Worm (Caenorhabditis elegans) whole organism, young adult: ENCODE results near the gene ztf-1.

Source experiments
- B0019.2 ChIP-seq: fragments of 200-800 bp; sonication (Bioruptor generic); conservative IDR thresholded peaks from 2 replicates; pipeline ENCODE4 v1.3.6; 2022; ENCODE audit warnings: missing genetic modification reagents, missing genetic modification characterization, missing compliant biosample characterization
- B0035.1 ChIP-seq: sonication (generic microtip); optimal IDR thresholded peaks from 2 replicates; lab custom pipeline; 2016; ENCODE audit warnings: missing genetic modification characterization, mild to moderate bottlenecking, missing compliant biosample characterization, missing genotype, missing genetic modification reagents
- F23B12.7 ChIP-seq: sonication (generic microtip); optimal IDR thresholded peaks from 2 replicates; lab custom pipeline; 2017; ENCODE audit warnings: missing genetic modification characterization, mild to moderate bottlenecking, missing compliant biosample characterization, antibody characterized with exemption, moderate library complexity; ENCODE audit not compliant: insufficient read depth
- F49E8.2 ChIP-seq: sonication (generic microtip); optimal IDR thresholded peaks from 3 replicates; lab custom pipeline; 2017; ENCODE audit warnings: missing genetic modification characterization, mild to moderate bottlenecking, missing compliant biosample characterization, antibody characterized with exemption, moderate library complexity; ENCODE audit not compliant: insufficient read depth
- F52B5.7 ChIP-seq: sonication (generic microtip); optimal IDR thresholded peaks from 2 replicates; lab custom pipeline; 2016; ENCODE audit warnings: mild to moderate bottlenecking, missing genetic modification characterization, missing compliant biosample characterization
- K11D2.4 ChIP-seq: fragments of 200-800 bp; sonication (Bioruptor generic); IDR thresholded peaks from 2 replicates; pipeline ENCODE4 v1.3.6; 2022; ENCODE audit warnings: missing genetic modification reagents, missing genetic modification characterization, missing compliant biosample characterization
- T26A5.8 ChIP-seq: sonication (generic microtip); optimal IDR thresholded peaks from 2 replicates; lab custom pipeline; 2016; ENCODE audit warnings: missing genetic modification characterization, missing compliant biosample characterization
- akir-1 ChIP-seq: fragments of 200-800 bp; sonication (Bioruptor generic); optimal IDR thresholded peaks from 2 replicates; lab custom pipeline; 2018; ENCODE audit warnings: mild to moderate bottlenecking, missing genetic modification characterization, moderate library complexity, missing compliant biosample characterization
- athp-1 ChIP-seq: sonication (generic microtip); optimal IDR thresholded peaks from 2 replicates; lab custom pipeline; 2017; ENCODE audit warnings: mild to moderate bottlenecking, missing genetic modification characterization, missing compliant biosample characterization
- attf-3 ChIP-seq: fragments of 200-800 bp; sonication (Bioruptor generic); conservative IDR thresholded peaks from 2 replicates; pipeline ENCODE4 v1.3.6; 2022; ENCODE audit warnings: missing genetic modification reagents, missing genetic modification characterization, missing compliant biosample characterization
- ccch-3 ChIP-seq: fragments of 200-800 bp; sonication (Bioruptor generic); optimal IDR thresholded peaks from 2 replicates; lab custom pipeline; 2018; ENCODE audit warnings: mild to moderate bottlenecking, missing genetic modification characterization, missing compliant biosample characterization
- cebp-1 ChIP-seq, 2 experiments: fragments of 200-800 bp in 1 of 2; sonication (Bioruptor generic) in 1 of 2; sonication (generic microtip) in 1 of 2; IDR thresholded peaks in 1 of 2; optimal IDR thresholded peaks in 1 of 2; 2 replicates each; pipeline versions ENCODE4 v1.3.6 to Lab custom; 2017 to 2022; ENCODE audit warnings: missing compliant biosample characterization in 2 of 2, missing genetic modification characterization in 2 of 2, mild to moderate bottlenecking in 1 of 2, missing genetic modification reagents in 1 of 2, moderate library complexity in 1 of 2
- ceh-58 ChIP-seq: fragments of 200-800 bp; sonication (Bioruptor generic); IDR thresholded peaks from 2 replicates; pipeline ENCODE4 v1.3.6; 2022; ENCODE audit warnings: missing genetic modification characterization, missing compliant biosample characterization
- chd-7 ChIP-seq: sonication (generic microtip); optimal IDR thresholded peaks from 2 replicates; lab custom pipeline; 2016; ENCODE audit warnings: mild to moderate bottlenecking, missing genetic modification characterization, moderate library complexity, missing compliant biosample characterization
- dpl-1 ChIP-seq: fragments of 150-350 bp; optimal IDR thresholded peaks from 2 replicates; lab custom pipeline; 2014; ENCODE audit warnings: missing biosample characterization, missing genetic modification reagents, missing genetic modification characterization
- efl-1 ChIP-seq: fragments of 150-350 bp; optimal IDR thresholded peaks from 2 replicates; lab custom pipeline; 2014; ENCODE audit warnings: missing biosample characterization, missing genetic modification reagents, missing genetic modification characterization
- egl-44 ChIP-seq: fragments of 200-800 bp; sonication (Bioruptor generic); IDR thresholded peaks from 2 replicates; pipeline ENCODE4 v1.3.6; 2022; ENCODE audit warnings: missing genetic modification reagents, missing genetic modification characterization, missing compliant biosample characterization
- ekl-4 ChIP-seq: fragments of 200-800 bp; sonication (Bioruptor generic); IDR thresholded peaks from 2 replicates; pipeline ENCODE4 v1.3.6; 2022; ENCODE audit warnings: missing genetic modification reagents, missing genetic modification characterization, missing compliant biosample characterization
- hmg-1.2 ChIP-seq: fragments of 200-800 bp; sonication (Bioruptor generic); IDR thresholded peaks from 2 replicates; pipeline ENCODE4 v1.3.6; 2022; ENCODE audit warnings: missing genetic modification reagents, missing genetic modification characterization, missing compliant biosample characterization
- hsf-1 ChIP-seq: fragments of 200-800 bp; sonication (Bioruptor generic); IDR thresholded peaks from 2 replicates; pipeline ENCODE4 v1.3.6; 2022; ENCODE audit warnings: missing genetic modification reagents, missing genetic modification characterization, missing compliant biosample characterization
- let-526 ChIP-seq: fragments of 200-800 bp; sonication (Bioruptor generic); IDR thresholded peaks from 2 replicates; pipeline ENCODE4 v1.3.6; 2022; ENCODE audit warnings: missing genetic modification reagents, missing genetic modification characterization, missing compliant biosample characterization
- let-607 ChIP-seq, 2 experiments: fragments of 200-800 bp in 1 of 2; sonication (Bioruptor generic) in 1 of 2; sonication (generic microtip) in 1 of 2; optimal IDR thresholded peaks; 2 replicates each; lab custom pipeline; 2016 to 2018; ENCODE audit warnings: mild to moderate bottlenecking in 2 of 2, missing compliant biosample characterization in 2 of 2, missing genetic modification characterization in 2 of 2, moderate library complexity in 2 of 2, missing genotype in 1 of 2
- lin-35 ChIP-seq, 3 experiments: fragments of 150-350 bp in 2 of 3; sonication (generic microtip) in 1 of 3; optimal IDR thresholded peaks; 2 replicates each; lab custom pipeline; 2014 to 2018; ENCODE audit warnings: missing biosample characterization in 3 of 3, missing genetic modification characterization in 3 of 3, missing genetic modification reagents in 3 of 3
- lin-54 ChIP-seq: fragments of 200-800 bp; sonication (Bioruptor generic); optimal IDR thresholded peaks from 2 replicates; lab custom pipeline; 2018; ENCODE audit warnings: mild to moderate bottlenecking, missing genetic modification characterization, missing compliant biosample characterization
- lsl-1 ChIP-seq: fragments of 200-800 bp; sonication (Bioruptor generic); optimal IDR thresholded peaks from 2 replicates; lab custom pipeline; 2018; ENCODE audit warnings: mild to moderate bottlenecking, missing genetic modification characterization, moderate library complexity, missing compliant biosample characterization
- mcd-1 ChIP-seq: fragments of 200-800 bp; sonication (Bioruptor generic); IDR thresholded peaks from 2 replicates; pipeline ENCODE4 v1.3.6; 2022; ENCODE audit warnings: missing genetic modification reagents, missing genetic modification characterization, missing compliant biosample characterization
- mel-28 ChIP-seq: sonication (generic microtip); optimal IDR thresholded peaks from 2 replicates; lab custom pipeline; 2016; ENCODE audit warnings: borderline replicate concordance, mild to moderate bottlenecking, missing genetic modification characterization, missing compliant biosample characterization
- nhr-80 ChIP-seq: sonication (generic microtip); optimal IDR thresholded peaks from 2 replicates; lab custom pipeline; 2016; ENCODE audit warnings: missing genetic modification characterization, missing compliant biosample characterization
- rec-8 ChIP-seq, 2 experiments: sonication (generic microtip); optimal IDR thresholded peaks; 2 replicates each; lab custom pipeline; 2016; ENCODE audit warnings: mild to moderate bottlenecking in 2 of 2, missing genetic modification characterization in 2 of 2, missing genetic modification reagents in 2 of 2, missing genotype in 2 of 2, missing biosample characterization in 1 of 2, missing compliant biosample characterization in 1 of 2, moderate library complexity in 1 of 2
- snpc-1.1 ChIP-seq: sonication (generic microtip); optimal IDR thresholded peaks from 2 replicates; lab custom pipeline; 2017; ENCODE audit warnings: missing genetic modification characterization, mild to moderate bottlenecking, missing compliant biosample characterization, antibody characterized with exemption, moderate library complexity, missing genotype, missing genetic modification reagents; ENCODE audit not compliant: insufficient read depth
- snpc-1.3 ChIP-seq: sonication (generic microtip); optimal IDR thresholded peaks from 2 replicates; lab custom pipeline; 2017; ENCODE audit warnings: missing genetic modification characterization, mild to moderate bottlenecking, missing compliant biosample characterization, antibody characterized with exemption, moderate library complexity, missing genotype, missing genetic modification reagents; ENCODE audit not compliant: insufficient read depth
- snpc-3.4 ChIP-seq: sonication (generic microtip); optimal IDR thresholded peaks from 2 replicates; lab custom pipeline; 2017; ENCODE audit warnings: missing genetic modification characterization, mild to moderate bottlenecking, missing compliant biosample characterization, antibody characterized with exemption, moderate library complexity, missing genotype, missing genetic modification reagents
- tlf-1 ChIP-seq: fragments of 200-800 bp; sonication (Bioruptor generic); optimal IDR thresholded peaks from 2 replicates; lab custom pipeline; 2018; ENCODE audit warnings: mild to moderate bottlenecking, missing genetic modification characterization, missing compliant biosample characterization
- xnd-1 ChIP-seq: sonication (generic microtip); optimal IDR thresholded peaks from 2 replicates; lab custom pipeline; 2016; ENCODE audit warnings: missing genotype, missing genetic modification reagents, missing genetic modification characterization, missing compliant biosample characterization
- zfh-2 ChIP-seq: fragments of 200-800 bp; sonication (Bioruptor generic); conservative IDR thresholded peaks from 2 replicates; pipeline ENCODE4 v1.3.6; 2022; ENCODE audit warnings: missing genetic modification reagents, missing genetic modification characterization, missing compliant biosample characterization
- ztf-28 ChIP-seq: fragments of 200-800 bp; sonication (Bioruptor generic); IDR thresholded peaks from 2 replicates; pipeline ENCODE4 v1.3.6; 2022; ENCODE audit warnings: missing genetic modification reagents, missing genetic modification characterization, missing compliant biosample characterization

Gene ztf-1

DNA sequence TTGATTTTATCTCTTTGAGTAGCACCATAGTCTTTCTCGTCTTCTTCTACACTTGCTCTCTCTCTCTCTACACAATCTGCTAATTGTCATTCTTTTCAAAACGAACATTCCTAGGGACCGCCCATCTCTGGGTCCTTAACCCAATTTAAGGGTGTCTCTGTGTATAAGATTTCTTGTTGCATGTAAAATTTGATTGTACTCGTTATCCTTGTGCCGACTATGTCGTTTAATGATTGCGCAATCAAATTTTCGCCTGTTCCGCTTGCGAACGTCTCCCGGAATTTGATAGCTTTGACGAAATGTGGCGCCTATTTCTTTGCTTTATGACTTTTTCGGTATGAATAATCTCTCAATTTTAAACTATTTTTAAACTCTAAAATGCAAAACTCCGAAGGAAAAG lies 19.0 kb upstream of the ztf-1 start:
- TF ChIP-seq F49E8.2 (tag; lab: Kevin White, UChicago) (no peak), let-526 (no peak), mel-28 (tag; lab: Kevin White, UChicago) (no peak), efl-1 (GFP tag; lab: Kevin White, UChicago) (no peak), cebp-1 (GFP tag; IDR thresholded peaks at IDR 0.05; lab: Robert Waterston, UW) (no peak), cebp-1 (tag; optimal IDR thresholded peaks at IDR 0.05; lab: Kevin White, UChicago) (no peak), ceh-58 (no peak), egl-44 (GFP tag; lab: Robert Waterston, UW) (no peak), ekl-4 (GFP tag; lab: Robert Waterston, UW) (no peak), akir-1 (GFP tag; lab: Kevin White, UChicago) (no peak), attf-3 (GFP tag; lab: Robert Waterston, UW) (no peak), B0019.2 (no peak), T26A5.8 (tag; lab: Kevin White, UChicago) (no peak), snpc-1.1 (tag; lab: Kevin White, UChicago) (no peak), snpc-1.3 (tag; lab: Kevin White, UChicago) (no peak), F23B12.7 (tag; lab: Kevin White, UChicago) (no peak)
- TF ChIP-seq, all 124 proteins: peak for 0

DNA sequence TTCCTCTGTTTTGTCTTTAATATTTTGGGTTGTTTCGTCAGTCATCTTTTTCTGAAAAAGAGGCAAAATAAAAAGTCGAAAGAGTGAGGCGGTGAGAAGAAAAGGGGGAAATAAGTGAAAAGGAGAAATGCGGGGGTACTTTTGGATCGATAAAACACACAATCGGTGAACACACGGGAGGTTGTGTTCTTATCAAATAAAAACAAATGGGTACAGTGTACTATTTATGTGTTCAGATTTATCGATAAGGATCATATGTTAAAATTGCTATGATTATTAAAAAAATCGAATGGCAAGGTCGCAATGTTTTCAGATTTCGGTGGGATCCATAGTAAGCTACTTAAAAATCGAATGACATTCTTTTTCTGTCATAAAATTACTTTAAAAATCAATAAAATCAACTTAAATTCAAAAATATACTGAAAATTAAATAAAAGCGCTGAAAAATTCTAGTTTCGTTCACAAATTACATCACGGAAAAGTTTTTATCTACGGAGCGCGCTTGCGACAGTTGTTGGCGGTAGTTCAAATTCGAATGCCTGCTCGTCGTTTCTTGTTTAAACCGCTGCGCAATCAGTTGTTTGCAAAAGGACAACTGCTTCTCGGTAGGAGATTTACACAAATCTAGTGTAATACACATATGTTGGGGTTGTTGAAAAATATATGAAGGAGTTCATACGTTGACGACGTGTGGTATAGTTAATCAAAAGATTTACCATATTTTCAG lies 17.3 kb upstream of the ztf-1 start, which contains the start of gene prx-19:
Gene prx-19, minus strand, starts transcription at position 51 of the 727 bp plus-strand sequence.
- TF ChIP-seq lsl-1 (GFP tag; lab: Kevin White, UChicago) (no peak), nhr-80 (tag; lab: Kevin White, UChicago) (peak; percentile 5), B0035.1 (tag; lab: Kevin White, UChicago) (no peak), lin-54 (peak; percentile 80), lin-35 (GFP tag; optimal IDR thresholded peaks at IDR 0.05; lab: Kevin White, UChicago) (peak in 1 of 3 experiments; percentile 81), mcd-1 (GFP tag; lab: Robert Waterston, UW) (peak; percentile 83), hsf-1 (GFP tag; lab: Robert Waterston, UW) (no peak), F23B12.7 (tag; lab: Kevin White, UChicago) (peak; percentile 22), athp-1 (tag; lab: Kevin White, UChicago) (no peak), snpc-3.4 (no peak), F49E8.2 (tag; lab: Kevin White, UChicago) (no peak), ccch-3 (no peak), chd-7 (no peak), hmg-1.2 (GFP tag; lab: Robert Waterston, UW) (no peak), zfh-2 (GFP tag; lab: Robert Waterston, UW) (no peak), let-607 (tag; optimal IDR thresholded peaks at IDR 0.05; lab: Kevin White, UChicago) (no peak), xnd-1 (tag; lab: Kevin White, UChicago) (no peak), K11D2.4 (no peak), F52B5.7 (tag; lab: Kevin White, UChicago) (no peak), tlf-1 (no peak), rec-8 (tag; optimal IDR thresholded peaks at IDR 0.05; lab: Kevin White, UChicago) (no peak), dpl-1 (GFP tag; lab: Kevin White, UChicago) (peak; percentile 67), efl-1 (GFP tag; lab: Kevin White, UChicago) (peak; percentile 72), ztf-28 (GFP tag; lab: Robert Waterston, UW) (no peak)
